Fruit fly (Drosophila melanogaster): Measurements from ENCODE around the gene CG4229.

DNA sequence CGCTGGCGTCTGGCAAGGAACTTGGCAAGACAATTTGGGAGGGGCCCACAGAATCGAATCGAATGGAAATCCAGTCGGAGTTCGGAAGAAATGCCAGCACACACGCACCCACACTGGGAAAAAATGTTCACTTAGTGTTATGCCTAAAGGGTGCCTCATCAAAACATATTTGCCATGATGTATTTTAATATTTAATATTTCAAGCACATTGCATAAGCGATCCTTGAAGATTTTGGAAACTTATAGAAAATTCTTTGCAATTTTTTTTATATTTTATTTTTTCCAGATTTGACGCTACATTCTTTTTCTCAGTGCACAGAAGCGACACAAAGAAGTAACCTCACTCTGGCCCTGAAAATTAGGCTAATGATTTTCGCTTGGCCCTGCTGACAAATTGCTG is 9.5 kb downstream of the CG4229 start:
- no peak for TF ChIP-seq CG5204 (GFP tag; optimal IDR thresholded peaks at IDR 0.05)
- TF ChIP-seq Mnt (GFP tag; optimal IDR thresholded peaks at IDR 0.05), result no peak
- no peak for TF ChIP-seq ovo (GFP tag; optimal IDR thresholded peaks at IDR 0.05)
- no peak for TF ChIP-seq toe (GFP tag; optimal IDR thresholded peaks at IDR 0.05)
- TF ChIP-seq tj (GFP tag; optimal IDR thresholded peaks at IDR 0.05), result no peak
- TF ChIP-seq CG1620 (GFP tag; optimal IDR thresholded peaks at IDR 0.05), result no peak
